Worm (Caenorhabditis elegans) whole organism, late embryonic: ENCODE data around the gene spsb-1.

Source experiments
- ceh-6 ChIP-seq: fragments of 200-800 bp; sonication (Bioruptor generic); optimal IDR thresholded peaks from 2 replicates; lab custom pipeline; 2018; ENCODE audit warnings: mild to moderate bottlenecking, missing genetic modification characterization, missing compliant biosample characterization
- lim-6 ChIP-seq: sonication (generic microtip); optimal IDR thresholded peaks from 2 replicates; lab custom pipeline; 2016; ENCODE audit warnings: missing genetic modification characterization, missing compliant biosample characterization
- nfya-1 ChIP-seq: sonication (generic microtip); optimal IDR thresholded peaks from 2 replicates; lab custom pipeline; 2017; ENCODE audit warnings: missing genetic modification characterization, mild to moderate bottlenecking, missing compliant biosample characterization, antibody characterized with exemption, moderate library complexity
- sox-4 ChIP-seq: sonication (generic microtip); optimal IDR thresholded peaks from 2 replicates; lab custom pipeline; 2017; ENCODE audit warnings: mild to moderate bottlenecking, missing genetic modification characterization, inconsistent platforms, missing compliant biosample characterization

DNA sequence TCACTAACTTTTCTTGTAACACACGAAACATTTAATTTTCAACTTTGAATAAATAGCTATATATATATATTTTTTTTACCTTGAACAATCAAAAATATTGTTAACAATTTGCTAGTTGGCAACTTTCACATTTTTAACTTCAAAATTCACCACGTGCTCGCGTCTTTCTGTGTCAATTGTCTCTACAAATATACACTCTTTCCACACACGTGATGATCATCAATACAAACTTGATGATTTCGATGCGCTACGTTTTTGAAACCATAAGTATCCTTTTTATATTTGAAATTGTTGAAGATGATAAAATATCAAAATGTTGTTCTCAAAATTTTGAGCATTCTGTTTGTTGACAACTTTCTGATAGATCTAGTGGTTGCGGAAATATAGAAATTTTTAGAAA lies 1.2 kb upstream of the spsb-1 start:
- no peak for TF ChIP-seq lim-6 (tag; lab: Kevin White, UChicago)
- TF ChIP-seq ceh-6: no peak
- no peak for TF ChIP-seq sox-4 (tag; lab: Kevin White, UChicago)
- TF ChIP-seq nfya-1: no peak
